Fruit fly (Drosophila melanogaster) whole organism: Measurements from ENCODE around the gene NSD.
"Not testable (repeated sequence)": the region's sequence is repeated elsewhere in the genome, so short reads cannot be mapped to it uniquely, and the experiment has no call there.

Experiments
- CG8478 ChIP-seq: fragments of >200 bp; optimal IDR thresholded peaks from 2 replicates; lab custom pipeline; 2018; ENCODE audit warnings: inconsistent platforms
- Dll ChIP-seq: fragments of >200 bp; optimal IDR thresholded peaks from 2 replicates; lab custom pipeline; 2017
- EcR ChIP-seq, 2 experiments: fragments of >200 bp; optimal IDR thresholded peaks; 2 replicates each; lab custom pipeline; 2017; ENCODE audit warnings: missing biosample characterization in 2 of 2, missing genetic modification characterization in 2 of 2, missing genetic modification reagents in 2 of 2
- pan ChIP-seq: fragments of >200 bp; optimal IDR thresholded peaks from 2 replicates; lab custom pipeline; 2017
- psq ChIP-seq: fragments of >200 bp; optimal IDR thresholded peaks from 2 replicates; lab custom pipeline; 2017
- usp ChIP-seq: fragments of >200 bp; optimal IDR thresholded peaks from 2 replicates; lab custom pipeline; 2017; ENCODE audit warnings: missing biosample characterization, missing genetic modification characterization, mixed read lengths

The NSD gene

dm6 chr3R:27937752-27938694, at the start of gene NSD, which contains the start of gene BOD1:
TSS of gene NSD (minus strand) at chr3R:27937853.
TSS of gene BOD1 (plus strand) at chr3R:27938245.
- TF ChIP-seq pan (no peak), usp (GFP tag; lab: Kevin White, UChicago) (no peak), Dll (lab: Kevin White, UChicago) (no peak), psq (lab: Kevin White, UChicago) (no peak), EcR (GFP tag; optimal IDR thresholded peaks at IDR 0.05; lab: Kevin White, UChicago) (no peak), CG8478 (lab: Kevin White, UChicago) (no peak)

- TF ChIP-seq CG8478 (lab: Kevin White, UChicago) (no peak), usp (GFP tag; lab: Kevin White, UChicago) (no peak), Dll (lab: Kevin White, UChicago) (no peak), psq (lab: Kevin White, UChicago) (no peak), pan (no peak), EcR (GFP tag; optimal IDR thresholded peaks at IDR 0.05; lab: Kevin White, UChicago) (no peak)
These were observed 49.7 kb upstream of the NSD start for dm6 chr3R:27987329-27987728.

- TF ChIP-seq usp (GFP tag; lab: Kevin White, UChicago): no peak
- no peak for TF ChIP-seq CG8478 (lab: Kevin White, UChicago)
- no peak for TF ChIP-seq pan
- no peak for TF ChIP-seq psq (lab: Kevin White, UChicago)
- no peak for TF ChIP-seq Dll (lab: Kevin White, UChicago)
These were observed 49.1 kb upstream of the NSD start for dm6 chr3R:27986794-27987193.

dm6 chr3R:27963119-27963518, 25.5 kb upstream of the NSD start, which contains the start of the genes CG31131 and CG4849:
TSS of gene CG31131 (minus strand) at chr3R:27963219.
TSS of gene CG4849 (plus strand) at chr3R:27963415.
- not testable (repeated sequence) for TF ChIP-seq psq (lab: Kevin White, UChicago); EcR (GFP tag; optimal IDR thresholded peaks at IDR 0.05; lab: Kevin White, UChicago); usp (GFP tag; lab: Kevin White, UChicago)

dm6 chr3R:27960473-27960872, 22.8 kb upstream of the NSD start, which contains the start of gene CG31253:
TSS of gene CG31253 (minus strand) at chr3R:27960573.
- not testable (repeated sequence) for TF ChIP-seq usp (GFP tag; lab: Kevin White, UChicago); CG8478 (lab: Kevin White, UChicago); psq (lab: Kevin White, UChicago)

dm6 chr3R:27959145-27959544, 21.5 kb upstream of the NSD start, which contains the start of the genes CG42487 and CG4884:
TSS of gene CG42487 (minus strand) at chr3R:27959245.
TSS of gene CG4884 (minus strand) at chr3R:27959245.
- TF ChIP-seq usp (GFP tag; lab: Kevin White, UChicago); psq (lab: Kevin White, UChicago); EcR (GFP tag; optimal IDR thresholded peaks at IDR 0.05; lab: Kevin White, UChicago): not testable (repeated sequence)

dm6 chr3R:27957967-27958366, 20.3 kb upstream of the NSD start:
- TF ChIP-seq usp (GFP tag; lab: Kevin White, UChicago) (no peak), psq (lab: Kevin White, UChicago) (no peak), Dll (lab: Kevin White, UChicago) (no peak)

dm6 chr3R:27954533-27954932, 16.9 kb upstream of the NSD start, which contains the start of gene Nep7:
TSS of gene Nep7 (plus strand) at chr3R:27954917.
- TF ChIP-seq usp (GFP tag; lab: Kevin White, UChicago) (no peak), pan (no peak), CG8478 (lab: Kevin White, UChicago) (no peak), Dll (lab: Kevin White, UChicago) (no peak), EcR (GFP tag; optimal IDR thresholded peaks at IDR 0.05; lab: Kevin White, UChicago) (no peak), psq (lab: Kevin White, UChicago) (no peak)

dm6 chr3R:27953890-27954289, 16.2 kb upstream of the NSD start, which contains the start of gene CG4951:
TSS of gene CG4951 (minus strand) at chr3R:27954112.
- no peak for TF ChIP-seq usp (GFP tag; lab: Kevin White, UChicago)
- TF ChIP-seq pan: no peak
- no peak for TF ChIP-seq EcR (GFP tag; optimal IDR thresholded peaks at IDR 0.05; lab: Kevin White, UChicago)
- no peak for TF ChIP-seq CG8478 (lab: Kevin White, UChicago)
- no peak for TF ChIP-seq psq (lab: Kevin White, UChicago)
- TF ChIP-seq Dll (lab: Kevin White, UChicago): no peak

- TF ChIP-seq psq (lab: Kevin White, UChicago) (no peak), Dll (lab: Kevin White, UChicago) (no peak), EcR (GFP tag; optimal IDR thresholded peaks at IDR 0.05; lab: Kevin White, UChicago) (no peak), CG8478 (lab: Kevin White, UChicago) (no peak), pan (no peak), usp (GFP tag; lab: Kevin White, UChicago) (no peak)
These were observed 10.8 kb upstream of the NSD start, which contains the start of gene Gp93 for dm6 chr3R:27948421-27948906. TSS of gene Gp93 (plus strand) at chr3R:27948711.

dm6 chr3R:27947682-27948245, 10.1 kb upstream of the NSD start, which contains the start of gene mfrn:
TSS of gene mfrn (minus strand) at chr3R:27948021.
- TF ChIP-seq EcR (GFP tag; optimal IDR thresholded peaks at IDR 0.05; lab: Kevin White, UChicago) (no peak), pan (no peak)
